Fruit fly (Drosophila melanogaster): ENCODE measurements around the gene laf.

DNA sequence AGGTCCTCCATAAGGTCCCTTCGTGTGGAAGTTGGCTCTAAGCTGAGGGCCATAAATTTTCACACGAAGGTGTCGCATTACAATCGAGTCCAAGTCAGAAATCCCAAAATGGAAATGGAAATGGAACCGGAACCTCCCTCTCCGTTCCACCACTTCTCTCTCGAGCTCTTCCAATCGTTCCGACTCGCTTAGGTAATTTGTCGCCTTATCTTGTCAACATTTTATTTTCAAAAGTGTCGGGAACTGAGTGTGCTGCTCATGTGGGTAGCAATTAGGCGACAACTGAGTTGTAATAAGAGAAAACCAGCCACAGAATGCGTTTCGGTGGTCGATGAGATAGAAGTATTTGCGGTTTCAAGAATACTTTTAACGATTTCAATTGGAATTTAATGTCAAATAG lies 37.6 kb downstream of the laf start:
- TF ChIP-seq hbn (GFP tag; IDR thresholded peaks at IDR 0.05; ENCODE audit: partially characterized antibody) (no peak), CG13424 (tag; optimal IDR thresholded peaks at IDR 0.05) (no peak), CG12391 (tag; optimal IDR thresholded peaks at IDR 0.05) (no peak), fd96Cb (tag; optimal IDR thresholded peaks at IDR 0.05) (no peak), CG10147 (GFP tag; optimal IDR thresholded peaks at IDR 0.05) (no peak), z (GFP tag; IDR thresholded peaks at IDR 0.05) (no peak), p53 (GFP tag; optimal IDR thresholded peaks at IDR 0.05) (no peak), run (tag; optimal IDR thresholded peaks at IDR 0.05) (no peak), CG18764 (GFP tag; optimal IDR thresholded peaks at IDR 0.05) (no peak), lov (optimal IDR thresholded peaks at IDR 0.05) (no peak), lov (GFP tag; IDR thresholded peaks at IDR 0.05) (no peak), CG8290 (GFP tag; optimal IDR thresholded peaks at IDR 0.05) (no peak), CG8290 (tag; optimal IDR thresholded peaks at IDR 0.05) (no peak), sim (GFP tag; IDR thresholded peaks at IDR 0.05) (no peak)

All from whole organism, embryonic.